Worm (Caenorhabditis elegans) whole organism, midembryonic: ENCODE results near the gene osg-1.

Source experiments
- T22C8.4 ChIP-seq: fragments of 200-800 bp; sonication (Bioruptor generic); IDR thresholded peaks from 2 replicates; pipeline ENCODE4 v1.3.6; 2022; ENCODE audit warnings: missing genetic modification characterization, missing compliant biosample characterization
- cog-1 ChIP-seq: sonication (generic microtip); optimal IDR thresholded peaks from 2 replicates; lab custom pipeline; 2016; ENCODE audit warnings: missing genetic modification characterization, missing compliant biosample characterization
- flt-1 ChIP-seq: fragments of 200-800 bp; sonication (Bioruptor generic); IDR thresholded peaks from 2 replicates; pipeline ENCODE4 v1.3.6; 2022; ENCODE audit warnings: missing genetic modification characterization, missing compliant biosample characterization
- klf-2 ChIP-seq: fragments of 200-800 bp; sonication (Bioruptor generic); conservative IDR thresholded peaks from 2 replicates; pipeline ENCODE4 v1.3.6; 2022; ENCODE audit warnings: missing genetic modification reagents, missing genetic modification characterization, missing compliant biosample characterization
- ref-1 ChIP-seq: fragments of 200-800 bp; sonication (Bioruptor generic); conservative IDR thresholded peaks from 2 replicates; pipeline ENCODE4 v1.3.6; 2022; ENCODE audit warnings: missing genetic modification reagents, missing genetic modification characterization, missing compliant biosample characterization
- tab-1 ChIP-seq: fragments of 200-800 bp; sonication (Bioruptor generic); IDR thresholded peaks from 2 replicates; pipeline ENCODE4 v1.3.6; 2022; ENCODE audit warnings: missing genetic modification characterization, missing compliant biosample characterization
- ztf-23 ChIP-seq: fragments of 200-800 bp; sonication (Bioruptor generic); IDR thresholded peaks from 2 replicates; pipeline ENCODE4 v1.3.6; 2022; ENCODE audit warnings: missing genetic modification reagents, missing genetic modification characterization, missing compliant biosample characterization
- ztf-29 ChIP-seq: fragments of 200-800 bp; sonication (Bioruptor generic); IDR thresholded peaks from 2 replicates; pipeline ENCODE4 v1.3.6; 2022; ENCODE audit warnings: missing genetic modification reagents, missing genetic modification characterization, missing compliant biosample characterization

- TF ChIP-seq klf-2 (no peak), cog-1 (tag; lab: Kevin White, UChicago) (no peak), flt-1 (GFP tag; lab: Robert Waterston, UW) (0 out of 2 replicates have a peak, but pooled peaks have one; percentile 16), ztf-29 (GFP tag; lab: Robert Waterston, UW) (no peak), tab-1 (GFP tag; lab: Robert Waterston, UW) (no peak), T22C8.4 (GFP tag; lab: Robert Waterston, UW) (no peak), ztf-23 (GFP tag; lab: Robert Waterston, UW) (no peak), ref-1 (GFP tag; lab: Robert Waterston, UW) (no peak)
Measured at ce11 chrIII:5504164-5504563, 16.8 kb downstream of the osg-1 start.
